Fruit fly (Drosophila melanogaster) whole organism, wandering third instar larva: ENCODE measurements around the gene Lip3.
A peak's percentile ranks its signal among the peaks of the same experiment; 100 is the strongest.

ENCODE experiments used
- CG32264 ChIP-seq: fragments of 200-800 bp; sonication (Bioruptor generic); optimal IDR thresholded peaks from 2 replicates; lab custom pipeline; 2016; ENCODE audit warnings: missing biosample characterization, missing genetic modification characterization
- CG9705 ChIP-seq: fragments of 200-800 bp; sonication (Bioruptor generic); optimal IDR thresholded peaks from 2 replicates; lab custom pipeline; 2018; ENCODE audit warnings: missing biosample characterization, mild to moderate bottlenecking, missing genetic modification characterization
- Dfd ChIP-seq: fragments of >200 bp; optimal IDR thresholded peaks from 2 replicates; lab custom pipeline; 2017; ENCODE audit warnings: missing biosample characterization, missing genetic modification characterization
- Dif ChIP-seq: fragments of 200-275, 200-300 bp; sonication (Bioruptor generic); optimal IDR thresholded peaks from 2 replicates; lab custom pipeline; 2018; ENCODE audit warnings: missing biosample characterization, missing genetic modification characterization; ENCODE audit not compliant: partially characterized antibody
- GATAd ChIP-seq: sonication (Bioruptor generic); optimal IDR thresholded peaks from 2 replicates; lab custom pipeline; 2016; ENCODE audit warnings: missing biosample characterization, missing genetic modification characterization
- HLH106 ChIP-seq: fragments of 200-800 bp; optimal IDR thresholded peaks from 3 replicates; lab custom pipeline; 2019; ENCODE audit warnings: missing biosample characterization, mild to moderate bottlenecking, missing genetic modification characterization, moderate library complexity
- Hnf4 ChIP-seq: fragments of 200-800 bp; sonication (Bioruptor generic); optimal IDR thresholded peaks from 2 replicates; lab custom pipeline; 2016; ENCODE audit warnings: missing biosample characterization, mild to moderate bottlenecking, missing genetic modification characterization
- Hr78 ChIP-seq: fragments of >200 bp; optimal IDR thresholded peaks from 2 replicates; lab custom pipeline; 2017; ENCODE audit warnings: missing biosample characterization, missing genetic modification characterization
- Hr83 ChIP-seq: fragments of 200-300 bp; sonication (Bioruptor generic); optimal IDR thresholded peaks from 2 replicates; lab custom pipeline; 2016; ENCODE audit warnings: missing biosample characterization, mild to moderate bottlenecking, missing genetic modification characterization, moderate library complexity; ENCODE audit not compliant: poor library complexity, severe bottlenecking
- Mio ChIP-seq: sonication (Bioruptor generic); optimal IDR thresholded peaks from 2 replicates; lab custom pipeline; 2016; ENCODE audit warnings: missing biosample characterization, missing genetic modification characterization
- Myc ChIP-seq: fragments of >200 bp; optimal IDR thresholded peaks from 2 replicates; lab custom pipeline; 2017
- N ChIP-seq: fragments of >200 bp; optimal IDR thresholded peaks from 2 replicates; lab custom pipeline; 2018; ENCODE audit warnings: missing biosample characterization, missing external identifiers, missing genetic modification characterization
- OdsH ChIP-seq: fragments of 200-800 bp; sonication (Bioruptor generic); optimal IDR thresholded peaks from 2 replicates; lab custom pipeline; 2016; ENCODE audit warnings: missing biosample characterization, mild to moderate bottlenecking, missing genetic modification characterization
- Rel ChIP-seq, 2 experiments: fragments of 200-800 bp; sonication (Bioruptor generic) in 1 of 2; optimal IDR thresholded peaks; 2 replicates in 1 of 2; 3 replicates in 1 of 2; lab custom pipeline; 2016 to 2019; ENCODE audit warnings: mild to moderate bottlenecking in 2 of 2, missing biosample characterization in 2 of 2, missing genetic modification characterization in 2 of 2, moderate library complexity in 1 of 2
- Sp1 ChIP-seq: fragments of 200-800 bp; sonication (Bioruptor generic); optimal IDR thresholded peaks from 3 replicates; lab custom pipeline; 2019; ENCODE audit warnings: missing biosample characterization, mild to moderate bottlenecking, missing genetic modification characterization, moderate library complexity
- br ChIP-seq: fragments of 200-800 bp; sonication (Bioruptor generic); optimal IDR thresholded peaks from 2 replicates; lab custom pipeline; 2016; ENCODE audit warnings: missing biosample characterization, missing genetic modification characterization
- brk ChIP-seq: fragments of 200-800 bp; sonication (Bioruptor generic); optimal IDR thresholded peaks from 2 replicates; lab custom pipeline; 2016; ENCODE audit warnings: missing biosample characterization, mild to moderate bottlenecking, missing genetic modification characterization
- dl ChIP-seq, 2 experiments: fragments of 175-275, 200-275 bp in 1 of 2; fragments of 200-275 bp in 1 of 2; sonication (Bioruptor generic); optimal IDR thresholded peaks; lab custom pipeline; 2018; ENCODE audit warnings: mild to moderate bottlenecking in 2 of 2, missing biosample characterization in 2 of 2, missing genetic modification characterization in 2 of 2, moderate library complexity in 2 of 2; ENCODE audit not compliant: partially characterized antibody in 2 of 2, insufficient read depth in 1 of 2
- dsf ChIP-seq: sonication (Bioruptor generic); optimal IDR thresholded peaks from 2 replicates; lab custom pipeline; 2016; ENCODE audit warnings: missing biosample characterization, missing genetic modification characterization, borderline replicate concordance
- ey ChIP-seq: fragments of 200-800 bp; sonication (Bioruptor generic); optimal IDR thresholded peaks from 2 replicates; lab custom pipeline; 2016; ENCODE audit warnings: missing biosample characterization, missing genetic modification characterization
- foxo ChIP-seq, 2 experiments: fragments of 200-800 bp; sonication (Bioruptor generic); optimal IDR thresholded peaks; 2 replicates in 1 of 2; 3 replicates in 1 of 2; lab custom pipeline; 2016 to 2017; ENCODE audit warnings: missing biosample characterization in 2 of 2, missing genetic modification characterization in 2 of 2
- fru ChIP-seq: fragments of 200-800 bp; sonication (Bioruptor generic); optimal IDR thresholded peaks from 3 replicates; lab custom pipeline; 2016; ENCODE audit warnings: missing biosample characterization, mild to moderate bottlenecking, missing genetic modification characterization
- h ChIP-seq: fragments of 200-800 bp; sonication (Bioruptor generic); optimal IDR thresholded peaks from 3 replicates; lab custom pipeline; 2016; ENCODE audit warnings: missing biosample characterization, mild to moderate bottlenecking, missing genetic modification characterization
- jim ChIP-seq: fragments of 175-275, 200-325 bp; sonication (Bioruptor generic); optimal IDR thresholded peaks from 2 replicates; lab custom pipeline; 2016; ENCODE audit warnings: missing biosample characterization, mild to moderate bottlenecking, missing genetic modification characterization
- lola ChIP-seq: fragments of >200 bp; optimal IDR thresholded peaks from 2 replicates; lab custom pipeline; 2017; ENCODE audit warnings: missing biosample characterization, missing genetic modification characterization
- pan ChIP-seq: fragments of >200 bp; optimal IDR thresholded peaks from 2 replicates; lab custom pipeline; 2017
- rgr ChIP-seq: fragments of 200-800 bp; sonication (Bioruptor generic); optimal IDR thresholded peaks from 3 replicates; lab custom pipeline; 2016; ENCODE audit warnings: missing biosample characterization, mild to moderate bottlenecking, missing genetic modification characterization
- sage ChIP-seq: fragments of 200-800 bp; sonication (Bioruptor generic); optimal IDR thresholded peaks from 2 replicates; lab custom pipeline; 2016; ENCODE audit warnings: missing biosample characterization, mild to moderate bottlenecking, missing genetic modification characterization
- sv ChIP-seq: fragments of 200-800 bp; sonication (Bioruptor generic); optimal IDR thresholded peaks from 3 replicates; lab custom pipeline; 2016; ENCODE audit warnings: missing biosample characterization, missing genetic modification characterization
- tai ChIP-seq: sonication (Bioruptor generic); optimal IDR thresholded peaks from 2 replicates; lab custom pipeline; 2016; ENCODE audit warnings: missing biosample characterization, missing genetic modification characterization
- usp ChIP-seq: fragments of >200 bp; optimal IDR thresholded peaks from 2 replicates; lab custom pipeline; 2017; ENCODE audit warnings: missing biosample characterization, missing genetic modification characterization
- woc ChIP-seq: sonication (Bioruptor generic); optimal IDR thresholded peaks from 2 replicates; lab custom pipeline; 2016; ENCODE audit warnings: missing biosample characterization, mild to moderate bottlenecking, missing genetic modification characterization

Gene Lip3

dm6 chr3R:13397535-13397934 is 25.8 kb upstream of the Lip3 start, which contains the start of gene CG14377:
TSS of gene CG14377 (plus strand) at chr3R:13397835.
- no peak for TF ChIP-seq usp (GFP tag; lab: Kevin White, UChicago)
- TF ChIP-seq N = no peak
- no peak for TF ChIP-seq Rel (GFP tag; optimal IDR thresholded peaks at IDR 0.05; lab: Kevin White, UChicago)
- TF ChIP-seq Rel (tag; optimal IDR thresholded peaks at IDR 0.05; lab: Kevin White, UChicago) = no peak
- TF ChIP-seq Hr83 = no peak
- TF ChIP-seq dl (GFP tag; optimal IDR thresholded peaks at IDR 0.05; lab: Kevin White, UChicago; ENCODE audit: insufficient read depth in 1 of 2, partially characterized antibody in 2 of 2) = no peak
- no peak for TF ChIP-seq foxo (GFP tag; optimal IDR thresholded peaks at IDR 0.05; lab: Kevin White, UChicago)
- no peak for TF ChIP-seq br
- no peak for TF ChIP-seq rgr
- TF ChIP-seq Dfd = no peak
- TF ChIP-seq, all 38 proteins: peak for 0

- TF ChIP-seq OdsH (GFP tag; lab: Kevin White, UChicago) (no peak), Hr83 (no peak)
- TF ChIP-seq, all 38 proteins: peak for 0
These were observed 25.3 kb upstream of the Lip3 start, which contains the start of gene CG14374 for dm6 chr3R:13397040-13397439. TSS of gene CG14374 (minus strand) at chr3R:13397140.

DNA sequence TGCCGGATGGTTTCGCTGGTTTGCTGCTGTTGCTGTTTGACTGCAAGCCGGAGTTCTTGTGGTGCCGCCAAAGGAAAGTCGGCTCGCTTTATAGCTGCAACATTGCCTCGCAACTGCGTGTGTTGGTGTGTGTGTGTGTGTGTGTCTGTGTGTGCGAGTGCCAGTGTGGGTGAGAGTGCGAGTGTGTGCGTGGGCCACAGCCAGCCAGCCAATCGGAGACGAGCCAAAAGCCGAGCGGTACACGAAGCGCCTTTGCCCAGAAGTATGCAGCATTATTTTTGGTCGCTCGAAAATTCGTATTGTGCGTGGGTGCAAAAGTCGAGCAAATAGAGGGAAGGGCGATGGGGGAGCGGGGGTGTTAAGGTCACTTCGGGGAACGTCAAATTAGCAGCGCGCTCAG is 23.4 kb upstream of the Lip3 start, which contains the start of gene CCHa2:
Gene CCHa2 (minus strand): TSS at position 65 of the 400 bp plus-strand sequence.
- no peak for TF ChIP-seq brk (GFP tag; lab: Kevin White, UChicago)
- TF ChIP-seq dsf (GFP tag; lab: Kevin White, UChicago) = no peak
- TF ChIP-seq Dif = no peak
- no peak for TF ChIP-seq HLH106 (tag; lab: Kevin White, UChicago)
- no peak for TF ChIP-seq GATAd (GFP tag; lab: Kevin White, UChicago)
- TF ChIP-seq Hnf4 (GFP tag; lab: Kevin White, UChicago) = no peak
- no peak for TF ChIP-seq foxo (GFP tag; optimal IDR thresholded peaks at IDR 0.05; lab: Kevin White, UChicago)
- TF ChIP-seq Dfd = peak; percentile 54

DNA sequence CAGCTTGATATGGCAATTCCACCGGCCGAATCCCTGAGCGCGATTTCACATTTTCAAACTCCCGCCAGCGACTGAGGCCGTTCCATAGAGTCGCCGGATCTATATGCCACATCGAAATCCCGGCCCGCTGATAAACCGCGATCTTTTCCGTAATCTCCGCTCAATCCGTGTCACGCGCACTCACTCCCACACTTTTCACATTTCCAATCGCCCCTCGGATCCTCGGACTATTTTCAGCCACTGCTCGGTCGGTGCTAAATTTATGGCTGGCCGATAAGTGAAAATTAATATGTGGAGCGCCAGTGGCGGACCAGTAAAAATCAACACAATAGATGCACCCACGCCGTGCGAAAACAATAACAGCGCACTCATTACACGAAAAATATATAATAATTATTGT is 21.3 kb upstream of the Lip3 start:
- TF ChIP-seq fru (GFP tag; lab: Kevin White, UChicago) (no peak), woc (GFP tag; lab: Kevin White, UChicago) (no peak), CG32264 (GFP tag; lab: Kevin White, UChicago) (no peak), foxo (GFP tag; optimal IDR thresholded peaks at IDR 0.05; lab: Kevin White, UChicago) (no peak), Myc (lab: Kevin White, UChicago) (no peak), OdsH (GFP tag; lab: Kevin White, UChicago) (no peak), brk (GFP tag; lab: Kevin White, UChicago) (no peak), Dif (no peak), h (GFP tag; lab: Kevin White, UChicago) (no peak), ey (GFP tag; lab: Kevin White, UChicago) (no peak), br (no peak), tai (no peak)

- TF ChIP-seq Hr83 (no peak), fru (GFP tag; lab: Kevin White, UChicago) (peak; percentile 18), dl (GFP tag; optimal IDR thresholded peaks at IDR 0.05; lab: Kevin White, UChicago; ENCODE audit: insufficient read depth in 1 of 2, partially characterized antibody in 2 of 2) (no peak), lola (GFP tag; lab: Kevin White, UChicago) (no peak)
These were observed 18.8 kb upstream of the Lip3 start for dm6 chr3R:13390490-13390889.

- TF ChIP-seq h (GFP tag; lab: Kevin White, UChicago) = no peak
- TF ChIP-seq Myc (lab: Kevin White, UChicago) = peak; percentile 14
These were observed 16.6 kb upstream of the Lip3 start, which contains the start of gene CG9799 for dm6 chr3R:13388160-13388870. TSS of gene CG9799 (minus strand) at chr3R:13388709.

- TF ChIP-seq dsf (GFP tag; lab: Kevin White, UChicago) (no peak), tai (no peak), Sp1 (GFP tag; lab: Kevin White, UChicago) (no peak), CG9705 (no peak), fru (GFP tag; lab: Kevin White, UChicago) (no peak), ey (GFP tag; lab: Kevin White, UChicago) (no peak), Mio (GFP tag; lab: Kevin White, UChicago) (no peak), Hr83 (no peak), sage (no peak), GATAd (GFP tag; lab: Kevin White, UChicago) (no peak), sv (no peak), Hr78 (GFP tag; lab: Kevin White, UChicago) (no peak), jim (GFP tag; lab: Kevin White, UChicago) (no peak), Myc (lab: Kevin White, UChicago) (no peak), woc (GFP tag; lab: Kevin White, UChicago) (no peak), Rel (GFP tag; optimal IDR thresholded peaks at IDR 0.05; lab: Kevin White, UChicago) (no peak), Rel (tag; optimal IDR thresholded peaks at IDR 0.05; lab: Kevin White, UChicago) (no peak), pan (lab: Kevin White, UChicago) (no peak), usp (GFP tag; lab: Kevin White, UChicago) (no peak)
These were observed 13.4 kb upstream of the Lip3 start for dm6 chr3R:13385105-13385504.
